Worm (Caenorhabditis elegans) whole organism, young adult: ENCODE results near the gene exl-1.

Experiments
- B0035.1 ChIP-seq: sonication (generic microtip); optimal IDR thresholded peaks from 2 replicates; lab custom pipeline; 2016; ENCODE audit warnings: missing genetic modification characterization, mild to moderate bottlenecking, missing compliant biosample characterization, missing genotype, missing genetic modification reagents
- D2030.7 ChIP-seq: fragments of 200-800 bp; sonication (Bioruptor generic); IDR thresholded peaks from 2 replicates; pipeline ENCODE4 v1.3.6; 2022; ENCODE audit warnings: missing genetic modification reagents, missing genetic modification characterization, missing compliant biosample characterization
- F10E7.11 ChIP-seq: sonication (generic microtip); optimal IDR thresholded peaks from 2 replicates; lab custom pipeline; 2017; ENCODE audit warnings: mild to moderate bottlenecking, missing genetic modification characterization, moderate library complexity, missing compliant biosample characterization
- F22D6.2 ChIP-seq: sonication (generic microtip); optimal IDR thresholded peaks from 2 replicates; lab custom pipeline; 2016; ENCODE audit warnings: mild to moderate bottlenecking, missing genetic modification characterization, missing compliant biosample characterization
- F33H1.4 ChIP-seq: fragments of 200-800 bp; sonication (Bioruptor generic); IDR thresholded peaks from 2 replicates; pipeline ENCODE4 v1.3.6; 2022; ENCODE audit warnings: missing genetic modification reagents, missing genetic modification characterization, missing compliant biosample characterization
- F39B2.1 ChIP-seq: fragments of 200-800 bp; sonication (Bioruptor generic); IDR thresholded peaks from 2 replicates; pipeline ENCODE4 v1.3.6; 2022; ENCODE audit warnings: missing genetic modification reagents, missing genetic modification characterization, missing compliant biosample characterization
- F52B5.7 ChIP-seq: sonication (generic microtip); optimal IDR thresholded peaks from 2 replicates; lab custom pipeline; 2016; ENCODE audit warnings: mild to moderate bottlenecking, missing genetic modification characterization, missing compliant biosample characterization
- K12H6.12 ChIP-seq: fragments of 200-800 bp; sonication (Bioruptor generic); optimal IDR thresholded peaks from 2 replicates; lab custom pipeline; 2018; ENCODE audit warnings: mild to moderate bottlenecking, missing genetic modification characterization, missing compliant biosample characterization
- T07F8.4 ChIP-seq: sonication (generic microtip); optimal IDR thresholded peaks from 2 replicates; lab custom pipeline; 2016; ENCODE audit warnings: mild to moderate bottlenecking, missing genetic modification characterization, moderate library complexity, missing compliant biosample characterization
- Y53G8AR.9 ChIP-seq: fragments of 200-800 bp; sonication (Bioruptor generic); conservative IDR thresholded peaks from 2 replicates; pipeline ENCODE4 v1.3.6; 2022; ENCODE audit warnings: missing genetic modification reagents, missing genetic modification characterization, missing compliant biosample characterization
- Y67H2A.10 ChIP-seq: fragments of 200-800 bp; sonication (Bioruptor generic); conservative IDR thresholded peaks from 2 replicates; pipeline ENCODE4 v1.3.6; 2022; ENCODE audit warnings: missing genetic modification reagents, missing genetic modification characterization, missing compliant biosample characterization
- Y79H2A.3 ChIP-seq: fragments of 200-800 bp; sonication (Bioruptor generic); conservative IDR thresholded peaks from 2 replicates; pipeline ENCODE4 v1.3.6; 2022; ENCODE audit warnings: missing genetic modification reagents, missing genetic modification characterization, missing compliant biosample characterization
- Y95B8A.8 ChIP-seq: fragments of 200-800 bp; sonication (Bioruptor generic); IDR thresholded peaks from 2 replicates; pipeline ENCODE4 v1.3.6; 2022; ENCODE audit warnings: missing genetic modification reagents, missing genetic modification characterization, missing compliant biosample characterization
- ZK185.1 ChIP-seq: sonication (generic microtip); optimal IDR thresholded peaks from 2 replicates; lab custom pipeline; 2016; ENCODE audit warnings: mild to moderate bottlenecking, missing genetic modification characterization, missing compliant biosample characterization; ENCODE audit not compliant: poor library complexity, severe bottlenecking
- ama-1 ChIP-seq, 3 experiments: fragments of 150-350 bp in 1 of 3; sonication (generic microtip) in 2 of 3; optimal IDR thresholded peaks; 2 replicates each; lab custom pipeline; 2014 to 2018; ENCODE audit warnings: missing biosample characterization in 2 of 3, missing genetic modification characterization in 2 of 3, missing genetic modification reagents in 2 of 3
- atf-7 ChIP-seq: sonication (generic microtip); optimal IDR thresholded peaks from 2 replicates; lab custom pipeline; 2017; ENCODE audit warnings: mild to moderate bottlenecking, missing genetic modification characterization, missing compliant biosample characterization
- attf-5 ChIP-seq: fragments of 200-800 bp; sonication (Bioruptor generic); optimal IDR thresholded peaks from 2 replicates; lab custom pipeline; 2018; ENCODE audit warnings: mild to moderate bottlenecking, missing genetic modification characterization, missing compliant biosample characterization
- attf-6 ChIP-seq: fragments of 200-800 bp; sonication (Bioruptor generic); IDR thresholded peaks from 2 replicates; pipeline ENCODE4 v1.3.6; 2022; ENCODE audit warnings: missing genetic modification reagents, missing genetic modification characterization, missing compliant biosample characterization
- bed-1 ChIP-seq: fragments of 200-800 bp; sonication (Bioruptor generic); IDR thresholded peaks from 2 replicates; pipeline ENCODE4 v1.3.6; 2022; ENCODE audit warnings: missing genetic modification reagents, missing genetic modification characterization, missing compliant biosample characterization
- ccch-3 ChIP-seq: fragments of 200-800 bp; sonication (Bioruptor generic); optimal IDR thresholded peaks from 2 replicates; lab custom pipeline; 2018; ENCODE audit warnings: mild to moderate bottlenecking, missing genetic modification characterization, missing compliant biosample characterization
- ceh-58 ChIP-seq: fragments of 200-800 bp; sonication (Bioruptor generic); IDR thresholded peaks from 2 replicates; pipeline ENCODE4 v1.3.6; 2022; ENCODE audit warnings: missing genetic modification characterization, missing compliant biosample characterization
- ceh-91 ChIP-seq: fragments of 200-800 bp; sonication (Bioruptor generic); IDR thresholded peaks from 2 replicates; pipeline ENCODE4 v1.3.6; 2022; ENCODE audit warnings: missing genetic modification reagents, missing genetic modification characterization, missing compliant biosample characterization
- ekl-4 ChIP-seq: fragments of 200-800 bp; sonication (Bioruptor generic); IDR thresholded peaks from 2 replicates; pipeline ENCODE4 v1.3.6; 2022; ENCODE audit warnings: missing genetic modification reagents, missing genetic modification characterization, missing compliant biosample characterization
- gei-17 ChIP-seq: fragments of 200-800 bp; sonication (Bioruptor generic); optimal IDR thresholded peaks from 2 replicates; lab custom pipeline; 2018; ENCODE audit warnings: mild to moderate bottlenecking, missing genetic modification characterization, missing compliant biosample characterization
- him-1 ChIP-seq: sonication (generic microtip); optimal IDR thresholded peaks from 2 replicates; lab custom pipeline; 2016; ENCODE audit warnings: missing genotype, missing genetic modification reagents, missing genetic modification characterization, missing compliant biosample characterization
- hmg-1.2 ChIP-seq: fragments of 200-800 bp; sonication (Bioruptor generic); IDR thresholded peaks from 2 replicates; pipeline ENCODE4 v1.3.6; 2022; ENCODE audit warnings: missing genetic modification reagents, missing genetic modification characterization, missing compliant biosample characterization
- hsf-1 ChIP-seq: fragments of 200-800 bp; sonication (Bioruptor generic); IDR thresholded peaks from 2 replicates; pipeline ENCODE4 v1.3.6; 2022; ENCODE audit warnings: missing genetic modification reagents, missing genetic modification characterization, missing compliant biosample characterization
- lsl-1 ChIP-seq: fragments of 200-800 bp; sonication (Bioruptor generic); optimal IDR thresholded peaks from 2 replicates; lab custom pipeline; 2018; ENCODE audit warnings: mild to moderate bottlenecking, missing genetic modification characterization, moderate library complexity, missing compliant biosample characterization
- lsy-27 ChIP-seq: sonication (generic microtip); optimal IDR thresholded peaks from 2 replicates; lab custom pipeline; 2017; ENCODE audit warnings: missing genetic modification characterization, mild to moderate bottlenecking, missing compliant biosample characterization, antibody characterized with exemption, missing genotype, borderline replicate concordance; ENCODE audit not compliant: insufficient read depth
- madf-6 ChIP-seq: fragments of 200-800 bp; sonication (Bioruptor generic); IDR thresholded peaks from 2 replicates; pipeline ENCODE4 v1.3.6; 2022; ENCODE audit warnings: missing genetic modification reagents, missing genetic modification characterization, missing compliant biosample characterization
- mcd-1 ChIP-seq: fragments of 200-800 bp; sonication (Bioruptor generic); IDR thresholded peaks from 2 replicates; pipeline ENCODE4 v1.3.6; 2022; ENCODE audit warnings: missing genetic modification reagents, missing genetic modification characterization, missing compliant biosample characterization
- mes-4 ChIP-seq: sonication (generic microtip); optimal IDR thresholded peaks from 2 replicates; lab custom pipeline; 2016; ENCODE audit warnings: missing genotype, missing genetic modification characterization, missing compliant biosample characterization
- nfya-2 ChIP-seq: fragments of 200-800 bp; sonication (Bioruptor generic); IDR thresholded peaks from 2 replicates; pipeline ENCODE4 v1.3.6; 2022; ENCODE audit warnings: missing genetic modification reagents, missing genetic modification characterization, missing compliant biosample characterization
- nhr-120 ChIP-seq: fragments of 200-800 bp; sonication (Bioruptor generic); IDR thresholded peaks from 2 replicates; pipeline ENCODE4 v1.3.6; 2022; ENCODE audit warnings: missing genetic modification characterization, missing compliant biosample characterization
- nhr-27 ChIP-seq: fragments of 200-800 bp; sonication (Bioruptor generic); optimal IDR thresholded peaks from 2 replicates; lab custom pipeline; 2018; ENCODE audit warnings: mild to moderate bottlenecking, missing genetic modification characterization, moderate library complexity, missing compliant biosample characterization
- repo-1 ChIP-seq: sonication (generic microtip); optimal IDR thresholded peaks from 2 replicates; lab custom pipeline; 2017; ENCODE audit warnings: mild to moderate bottlenecking, missing genetic modification characterization, missing compliant biosample characterization
- sea-2 ChIP-seq: fragments of 200-800 bp; sonication (Bioruptor generic); IDR thresholded peaks from 2 replicates; pipeline ENCODE4 v1.3.6; 2022; ENCODE audit warnings: missing genetic modification characterization, missing compliant biosample characterization
- somi-1 ChIP-seq: fragments of 200-800 bp; sonication (Bioruptor generic); optimal IDR thresholded peaks from 2 replicates; lab custom pipeline; 2018; ENCODE audit warnings: mild to moderate bottlenecking, missing genetic modification characterization, missing compliant biosample characterization
- sptf-2 ChIP-seq: fragments of 200-800 bp; sonication (Bioruptor generic); optimal IDR thresholded peaks from 2 replicates; lab custom pipeline; 2018; ENCODE audit warnings: mild to moderate bottlenecking, missing genetic modification characterization, missing compliant biosample characterization
- tbx-9 ChIP-seq: sonication (generic microtip); optimal IDR thresholded peaks from 2 replicates; lab custom pipeline; 2016; ENCODE audit warnings: borderline replicate concordance, missing genetic modification characterization, inconsistent platforms, missing compliant biosample characterization
- tlf-1 ChIP-seq: fragments of 200-800 bp; sonication (Bioruptor generic); optimal IDR thresholded peaks from 2 replicates; lab custom pipeline; 2018; ENCODE audit warnings: mild to moderate bottlenecking, missing genetic modification characterization, missing compliant biosample characterization
- unc-130 ChIP-seq: sonication (generic microtip); optimal IDR thresholded peaks from 2 replicates; lab custom pipeline; 2016; ENCODE audit warnings: missing genetic modification reagents, missing genetic modification characterization, missing compliant biosample characterization
- unc-62 ChIP-seq: fragments of 150-350 bp; optimal IDR thresholded peaks from 2 replicates; lab custom pipeline; 2014; ENCODE audit warnings: missing biosample characterization, missing genetic modification reagents, missing genetic modification characterization
- zfh-2 ChIP-seq: fragments of 200-800 bp; sonication (Bioruptor generic); conservative IDR thresholded peaks from 2 replicates; pipeline ENCODE4 v1.3.6; 2022; ENCODE audit warnings: missing genetic modification reagents, missing genetic modification characterization, missing compliant biosample characterization
- zim-3 ChIP-seq: sonication (generic microtip); optimal IDR thresholded peaks from 2 replicates; lab custom pipeline; 2017; ENCODE audit warnings: mild to moderate bottlenecking, missing genetic modification characterization, moderate library complexity, missing compliant biosample characterization
- ztf-18 ChIP-seq: sonication (generic microtip); optimal IDR thresholded peaks from 2 replicates; lab custom pipeline; 2016; ENCODE audit warnings: missing genotype, mild to moderate bottlenecking, missing genetic modification characterization, missing compliant biosample characterization
- ztf-22 ChIP-seq: fragments of 200-800 bp; sonication (Bioruptor generic); optimal IDR thresholded peaks from 2 replicates; lab custom pipeline; 2018; ENCODE audit warnings: mild to moderate bottlenecking, missing genetic modification characterization, moderate library complexity, missing compliant biosample characterization
- ztf-28 ChIP-seq: fragments of 200-800 bp; sonication (Bioruptor generic); IDR thresholded peaks from 2 replicates; pipeline ENCODE4 v1.3.6; 2022; ENCODE audit warnings: missing genetic modification reagents, missing genetic modification characterization, missing compliant biosample characterization

The exl-1 gene

DNA sequence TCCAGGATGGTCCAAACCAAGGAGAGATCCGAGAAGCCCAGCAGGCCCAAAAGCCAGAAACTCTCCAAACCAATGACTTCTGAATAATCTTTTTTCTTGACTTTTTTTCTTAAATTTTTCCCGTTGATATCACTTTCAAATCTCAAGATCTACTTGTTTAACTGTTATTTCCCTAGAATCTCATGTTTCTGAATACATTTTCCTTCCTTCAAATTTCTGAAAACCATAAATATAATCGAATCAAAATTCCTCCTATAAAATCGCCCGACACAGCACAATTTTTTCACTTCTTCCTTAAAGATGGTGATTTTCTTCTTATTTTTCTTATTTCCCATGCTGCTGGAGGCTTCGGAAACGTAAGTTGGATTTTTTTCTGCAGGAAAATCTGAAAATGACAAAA is 25.1 kb downstream of the exl-1 start, which contains the start of gene F26H11.8:
Gene F26H11.8, plus strand, starts transcription at position 301 of the 400 bp plus-strand sequence.
- TF ChIP-seq T07F8.4 (tag; lab: Kevin White, UChicago) (no peak), Y95B8A.8 (GFP tag; lab: Robert Waterston, UW) (no peak), atf-7 (tag; lab: Kevin White, UChicago) (no peak), F33H1.4 (no peak), repo-1 (tag; lab: Kevin White, UChicago) (no peak), attf-5 (GFP tag; lab: Kevin White, UChicago) (no peak), ama-1 (optimal IDR thresholded peaks at IDR 0.05; lab: Kevin White, UChicago) (no peak), ama-1 (GFP tag; optimal IDR thresholded peaks at IDR 0.05; lab: Kevin White, UChicago) (no peak), sea-2 (GFP tag; lab: Robert Waterston, UW) (no peak), zim-3 (no peak), F39B2.1 (GFP tag; lab: Robert Waterston, UW) (no peak), him-1 (no peak), zfh-2 (no peak), gei-17 (GFP tag; lab: Kevin White, UChicago) (no peak), ceh-91 (no peak), tbx-9 (tag; lab: Kevin White, UChicago) (no peak), bed-1 (no peak), nhr-27 (tag; lab: Kevin White, UChicago) (no peak), ztf-18 (tag; lab: Kevin White, UChicago) (no peak)

DNA sequence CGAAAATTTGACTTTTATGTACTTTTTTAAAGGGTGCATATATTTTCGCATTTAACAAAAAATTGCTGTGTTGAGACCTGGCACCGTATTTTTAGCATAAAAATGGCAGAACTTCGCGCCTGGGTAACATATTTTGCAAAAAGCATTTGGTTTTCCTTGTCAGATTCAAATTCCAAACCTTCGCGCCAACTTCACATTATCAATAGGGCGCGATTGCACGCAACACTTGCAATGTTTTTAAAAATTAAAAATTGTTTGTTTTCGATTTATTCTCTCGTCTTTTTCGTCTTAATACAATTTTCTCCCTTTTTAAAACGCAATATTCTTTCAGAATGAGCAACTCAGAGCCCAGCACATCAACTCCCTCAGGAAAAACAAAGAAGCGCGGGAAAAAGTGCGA is 29.6 kb downstream of the exl-1 start, which contains the start of gene mes-2:
Gene mes-2, plus strand, starts transcription at position 330 of the 400 bp plus-strand sequence.
- TF ChIP-seq F39B2.1 (GFP tag; lab: Robert Waterston, UW) = no peak
- no peak for TF ChIP-seq ztf-18 (tag; lab: Kevin White, UChicago)
- TF ChIP-seq Y79H2A.3 = no peak
- TF ChIP-seq hmg-1.2 (GFP tag; lab: Robert Waterston, UW) = 0 out of 2 replicates have a peak, but pooled peaks have one; percentile 34
- no peak for TF ChIP-seq nhr-120 (GFP tag; lab: Robert Waterston, UW)
- peak; percentile 64 for TF ChIP-seq lsl-1 (GFP tag; lab: Kevin White, UChicago)
- TF ChIP-seq sptf-2 (GFP tag; lab: Kevin White, UChicago) = no peak
- TF ChIP-seq D2030.7 (GFP tag; lab: Robert Waterston, UW) = peak; percentile 65
- peak; percentile 98 for TF ChIP-seq mcd-1 (GFP tag; lab: Robert Waterston, UW)
- TF ChIP-seq unc-130 = no peak
- no peak for TF ChIP-seq ztf-22
- TF ChIP-seq ztf-28 (GFP tag; lab: Robert Waterston, UW) = peak; percentile 46; the same call in 1 of the 2 replicates
- no peak for TF ChIP-seq ceh-58 (GFP tag; lab: Robert Waterston, UW)
- no peak for TF ChIP-seq hsf-1 (GFP tag; lab: Robert Waterston, UW)
- TF ChIP-seq unc-62 = no peak
- TF ChIP-seq zfh-2 = no peak
- TF ChIP-seq F52B5.7 (tag; lab: Kevin White, UChicago) = no peak
- no peak for TF ChIP-seq Y67H2A.10 (GFP tag; lab: Robert Waterston, UW)
- no peak for TF ChIP-seq attf-6 (GFP tag; lab: Robert Waterston, UW)
- no peak for TF ChIP-seq somi-1 (GFP tag; lab: Kevin White, UChicago)
- TF ChIP-seq F22D6.2 (tag; lab: Kevin White, UChicago) = no peak
- no peak for TF ChIP-seq K12H6.12 (tag; lab: Kevin White, UChicago)
- TF ChIP-seq ekl-4 (GFP tag; lab: Robert Waterston, UW) = peak; percentile 36; the same call in 1 of the 2 replicates
- no peak for TF ChIP-seq F10E7.11 (tag; lab: Kevin White, UChicago)
- no peak for TF ChIP-seq ccch-3 (GFP tag; lab: Kevin White, UChicago)
- TF ChIP-seq Y53G8AR.9 = 0 out of 2 replicates have a peak, but pooled peaks have one; percentile 15
- TF ChIP-seq nfya-2 = no peak
- no peak for TF ChIP-seq B0035.1
- peak; percentile 77 for TF ChIP-seq madf-6
- no peak for TF ChIP-seq lsy-27
- TF ChIP-seq ZK185.1 (tag; lab: Kevin White, UChicago) = no peak
- no peak for TF ChIP-seq mes-4 (tag; lab: Kevin White, UChicago)
- no peak for TF ChIP-seq tlf-1 (GFP tag; lab: Kevin White, UChicago)
